Worm (Caenorhabditis elegans) whole organism, L1 larva: ENCODE measurements around the gene K04A8.1.
"Not testable (repeated sequence)": the region's sequence is repeated elsewhere in the genome, so short reads cannot be mapped to it uniquely, and the experiment has no call there.

Source experiments
- C16A3.4 ChIP-seq: fragments of 150-350 bp; optimal IDR thresholded peaks from 2 replicates; lab custom pipeline; 2014; ENCODE audit warnings: missing biosample characterization, missing genetic modification characterization
- F16B12.6 ChIP-seq: fragments of 150-350 bp; optimal IDR thresholded peaks from 2 replicates; lab custom pipeline; 2014; ENCODE audit warnings: missing biosample characterization, missing genetic modification characterization
- Y116A8C.19 ChIP-seq: sonication (generic microtip); optimal IDR thresholded peaks from 2 replicates; lab custom pipeline; 2016; ENCODE audit warnings: missing compliant biosample characterization, missing genetic modification characterization, borderline replicate concordance
- alr-1 ChIP-seq: fragments of 200-800 bp; sonication (Bioruptor generic); optimal IDR thresholded peaks from 2 replicates; lab custom pipeline; 2018; ENCODE audit warnings: borderline replicate concordance, mild to moderate bottlenecking, missing genetic modification characterization, missing compliant biosample characterization
- blmp-1 ChIP-seq: fragments of 150-350 bp; optimal IDR thresholded peaks from 2 replicates; lab custom pipeline; 2014; ENCODE audit warnings: missing biosample characterization, missing genetic modification characterization
- ceh-63 ChIP-seq: fragments of 200-800 bp; sonication (Bioruptor generic); optimal IDR thresholded peaks from 2 replicates; lab custom pipeline; 2018; ENCODE audit warnings: mild to moderate bottlenecking, missing genetic modification characterization, missing compliant biosample characterization
- dpl-1 ChIP-seq, 3 experiments: fragments of 150-350 bp in 2 of 3; sonication (generic microtip) in 1 of 3; optimal IDR thresholded peaks; 2 replicates each; lab custom pipeline; 2014 to 2017; ENCODE audit warnings: missing biosample characterization in 3 of 3, missing genetic modification characterization in 3 of 3, missing genetic modification reagents in 3 of 3
- efl-1 ChIP-seq, 4 experiments: fragments of 150-350 bp; optimal IDR thresholded peaks in 3 of 4; peaks in 1 of 4; 1 replicate in 1 of 4; 2 replicates in 3 of 4; lab custom pipeline; 2014; ENCODE audit warnings: missing biosample characterization in 2 of 4, missing genetic modification characterization in 2 of 4, missing genetic modification reagents in 2 of 4
- egl-27 ChIP-seq, 2 experiments: fragments of 150-350 bp in 1 of 2; sonication (generic microtip); optimal IDR thresholded peaks; 3 replicates each; lab custom pipeline; 2017 to 2018; ENCODE audit warnings: missing biosample characterization in 2 of 2, missing genetic modification characterization in 2 of 2, missing genetic modification reagents in 2 of 2
- fos-1 ChIP-seq: fragments of 150-350 bp; optimal IDR thresholded peaks from 2 replicates; lab custom pipeline; 2014; ENCODE audit warnings: missing biosample characterization, missing genetic modification characterization
- hpl-2 ChIP-seq: fragments of 150-350 bp; optimal IDR thresholded peaks from 2 replicates; lab custom pipeline; 2014; ENCODE audit warnings: missing biosample characterization, missing genetic modification reagents, missing genetic modification characterization
- isw-1 ChIP-seq: fragments of 200-800 bp; sonication (Bioruptor generic); IDR thresholded peaks from 2 replicates; pipeline ENCODE4 v1.3.6; 2022; ENCODE audit warnings: missing genetic modification characterization, missing compliant biosample characterization
- lin-15B ChIP-seq: fragments of 150-350 bp; sonication (generic microtip); optimal IDR thresholded peaks from 3 replicates; lab custom pipeline; 2014; ENCODE audit warnings: missing biosample characterization, missing genetic modification characterization
- lin-35 ChIP-seq, 2 experiments: fragments of 150-350 bp; optimal IDR thresholded peaks; 2 replicates each; lab custom pipeline; 2014; ENCODE audit warnings: missing biosample characterization in 2 of 2, missing genetic modification characterization in 2 of 2, missing genetic modification reagents in 2 of 2
- lir-3 ChIP-seq: sonication (generic microtip); optimal IDR thresholded peaks from 2 replicates; lab custom pipeline; 2016; ENCODE audit warnings: mild to moderate bottlenecking, missing genetic modification characterization, moderate library complexity, missing compliant biosample characterization; ENCODE audit not compliant: poor library complexity
- lsy-2 ChIP-seq, 2 experiments: fragments of 150-350 bp; optimal IDR thresholded peaks; 2 replicates each; lab custom pipeline; 2014; ENCODE audit warnings: missing biosample characterization in 2 of 2, missing genetic modification characterization in 2 of 2
- mab-9 ChIP-seq: fragments of 200-800 bp; sonication (Bioruptor generic); IDR thresholded peaks from 2 replicates; pipeline ENCODE4 v1.3.6; 2022; ENCODE audit warnings: missing genetic modification reagents, missing genetic modification characterization, missing compliant biosample characterization
- mep-1 ChIP-seq: fragments of 150-350 bp; optimal IDR thresholded peaks from 2 replicates; lab custom pipeline; 2014; ENCODE audit warnings: missing biosample characterization, missing genetic modification characterization
- nhr-11 ChIP-seq: fragments of 150-350 bp; optimal IDR thresholded peaks from 2 replicates; lab custom pipeline; 2014; ENCODE audit warnings: missing biosample characterization, missing genetic modification characterization
- nhr-12 ChIP-seq: sonication (generic microtip); optimal IDR thresholded peaks from 2 replicates; lab custom pipeline; 2017; ENCODE audit warnings: missing biosample characterization, missing genetic modification characterization
- nhr-20 ChIP-seq: sonication (generic microtip); optimal IDR thresholded peaks from 2 replicates; lab custom pipeline; 2016; ENCODE audit warnings: mild to moderate bottlenecking, missing genetic modification characterization, missing compliant biosample characterization
- nhr-47 ChIP-seq: sonication (generic microtip); optimal IDR thresholded peaks from 2 replicates; lab custom pipeline; 2016; ENCODE audit warnings: mild to moderate bottlenecking, missing genetic modification characterization, moderate library complexity, missing compliant biosample characterization
- nhr-84 ChIP-seq: sonication (generic microtip); optimal IDR thresholded peaks from 2 replicates; lab custom pipeline; 2017; ENCODE audit warnings: missing biosample characterization, missing genetic modification characterization
- rnt-1 ChIP-seq: sonication (generic microtip); optimal IDR thresholded peaks from 2 replicates; lab custom pipeline; 2016; ENCODE audit warnings: mild to moderate bottlenecking, missing genetic modification characterization, moderate library complexity, missing compliant biosample characterization
- snu-23 ChIP-seq: sonication (generic microtip); optimal IDR thresholded peaks from 2 replicates; lab custom pipeline; 2016; ENCODE audit warnings: missing genetic modification characterization, missing compliant biosample characterization
- sup-37 ChIP-seq: fragments of 200-800 bp; sonication (Bioruptor generic); optimal IDR thresholded peaks from 2 replicates; lab custom pipeline; 2018; ENCODE audit warnings: mild to moderate bottlenecking, missing genetic modification characterization, missing compliant biosample characterization
- swsn-7 ChIP-seq: sonication (generic microtip); optimal IDR thresholded peaks from 2 replicates; lab custom pipeline; 2016; ENCODE audit warnings: missing genetic modification characterization, missing compliant biosample characterization
- unc-130 ChIP-seq: fragments of 150-350 bp; optimal IDR thresholded peaks from 2 replicates; lab custom pipeline; 2017; ENCODE audit warnings: missing biosample characterization, missing genetic modification characterization, inconsistent platforms
- xbp-1 ChIP-seq: sonication (generic microtip); optimal IDR thresholded peaks from 2 replicates; lab custom pipeline; 2016; ENCODE audit warnings: missing genetic modification characterization, missing compliant biosample characterization
- zip-4 ChIP-seq: fragments of 200-800 bp; sonication (Bioruptor generic); optimal IDR thresholded peaks from 2 replicates; lab custom pipeline; 2018; ENCODE audit warnings: mild to moderate bottlenecking, missing genetic modification characterization, moderate library complexity, missing compliant biosample characterization
- ztf-4 ChIP-seq: fragments of 150-350 bp; optimal IDR thresholded peaks from 2 replicates; lab custom pipeline; 2014; ENCODE audit warnings: missing biosample characterization, missing genetic modification characterization

Gene K04A8.1

ce11 chrV:6581762-6582161 lies 15.6 kb downstream of the K04A8.1 start, which contains the start of gene ZK1055.4:
Gene ZK1055.4 (plus strand): TSS chrV:6582062.
- TF ChIP-seq dpl-1 (GFP tag; optimal IDR thresholded peaks at IDR 0.05; lab: Kevin White, UChicago): peak in 1 of 3 experiments; percentile 4
- not testable (repeated sequence) for TF ChIP-seq efl-1 (optimal IDR thresholded peaks at IDR 0.05; lab: Kevin White, UChicago)
- peak in 1 of 2 experiments; percentile 17 for TF ChIP-seq efl-1 (GFP tag; optimal IDR thresholded peaks at IDR 0.05 in 1 of 2; lab: Kevin White, UChicago)
- peak; percentile 44 for TF ChIP-seq blmp-1 (tag; lab: Kevin White, UChicago)

ce11 chrV:6590283-6590682 lies 24.1 kb downstream of the K04A8.1 start, which contains the start of gene ZK1055.2:
Gene ZK1055.2 (plus strand): TSS chrV:6590583.
- TF ChIP-seq nhr-47 (tag; lab: Kevin White, UChicago): no peak
- TF ChIP-seq hpl-2 (GFP tag; lab: Kevin White, UChicago): no peak
- no peak for TF ChIP-seq alr-1
- no peak for TF ChIP-seq nhr-84 (tag; lab: Kevin White, UChicago)
- no peak for TF ChIP-seq xbp-1 (tag; lab: Kevin White, UChicago)

- TF ChIP-seq efl-1 (optimal IDR thresholded peaks at IDR 0.05; lab: Kevin White, UChicago) (peak; percentile 91 to 95), efl-1 (GFP tag; optimal IDR thresholded peaks at IDR 0.05 in 1 of 2; lab: Kevin White, UChicago) (peak; percentile 89 to 99), xbp-1 (tag; lab: Kevin White, UChicago) (peak; percentile 41), lin-15B (tag; lab: Kevin White, UChicago) (peak; percentile 12), F16B12.6 (tag; lab: Kevin White, UChicago) (peak; percentile 29), snu-23 (peak; percentile 46), mep-1 (peak; percentile 57), unc-130 (peak; percentile 36), lin-35 (GFP tag; optimal IDR thresholded peaks at IDR 0.05; lab: Kevin White, UChicago) (peak; percentile 84 to 95), alr-1 (no peak), swsn-7 (tag; lab: Kevin White, UChicago) (peak; percentile 9), mab-9 (GFP tag; lab: Robert Waterston, UW) (no peak), nhr-11 (tag; lab: Kevin White, UChicago) (no peak), zip-4 (GFP tag; lab: Kevin White, UChicago) (no peak), nhr-20 (tag; lab: Kevin White, UChicago) (peak; percentile 20), nhr-12 (tag; lab: Kevin White, UChicago) (no peak), C16A3.4 (tag; lab: Kevin White, UChicago) (peak; percentile 61), lsy-2 (tag; optimal IDR thresholded peaks at IDR 0.05; lab: Kevin White, UChicago) (peak in 1 of 2 experiments; percentile 72), dpl-1 (GFP tag; optimal IDR thresholded peaks at IDR 0.05; lab: Kevin White, UChicago) (peak; percentile 87 to 91 (median 88)), isw-1 (GFP tag; lab: Robert Waterston, UW) (peak; percentile 3; the same call in 1 of the 2 replicates), rnt-1 (peak; percentile 37), blmp-1 (tag; lab: Kevin White, UChicago) (peak; percentile 83)
- TF ChIP-seq, all 84 proteins: peak for 16
Observed at ce11 chrV:6593700-6594244, 27.6 kb downstream of the K04A8.1 start, which contains the start of gene hcp-1. Gene hcp-1 (plus strand): TSS chrV:6594194.

- TF ChIP-seq isw-1 (GFP tag; lab: Robert Waterston, UW): no peak
- no peak for TF ChIP-seq mab-9 (GFP tag; lab: Robert Waterston, UW)
- no peak for TF ChIP-seq ceh-63
- no peak for TF ChIP-seq sup-37 (GFP tag; lab: Kevin White, UChicago)
- no peak for TF ChIP-seq Y116A8C.19 (tag; lab: Kevin White, UChicago)
- no peak for TF ChIP-seq swsn-7 (tag; lab: Kevin White, UChicago)
- TF ChIP-seq egl-27 (tag; optimal IDR thresholded peaks at IDR 0.05; lab: Kevin White, UChicago): no peak
- no peak for TF ChIP-seq zip-4 (GFP tag; lab: Kevin White, UChicago)
- TF ChIP-seq ztf-4 (tag; lab: Kevin White, UChicago): no peak
- TF ChIP-seq fos-1: no peak
- no peak for TF ChIP-seq nhr-12 (tag; lab: Kevin White, UChicago)
- TF ChIP-seq lir-3 (tag; lab: Kevin White, UChicago): no peak
- no peak for TF ChIP-seq hpl-2 (GFP tag; lab: Kevin White, UChicago)
- TF ChIP-seq, all 84 proteins: peak for 0
Observed at ce11 chrV:6602556-6603062, 36.5 kb downstream of the K04A8.1 start, which contains the start of gene ZK1055.6. Gene ZK1055.6 (minus strand): TSS chrV:6602606.
